Fruit fly (Drosophila melanogaster) whole organism, adult: Measurements from ENCODE around the gene CG1632.

Experiments
- CG11617 ChIP-seq: fragments of 200-800 bp; sonication (Bioruptor generic); optimal IDR thresholded peaks from 2 replicates; lab custom pipeline; 2017; ENCODE audit warnings: mild to moderate bottlenecking, missing biosample characterization, missing genetic modification reagents, missing genetic modification characterization
- CG5204 ChIP-seq: fragments of 200-800 bp; sonication (Bioruptor generic); optimal IDR thresholded peaks from 2 replicates; lab custom pipeline; 2016; ENCODE audit warnings: missing biosample characterization, missing genetic modification characterization
- Clk ChIP-seq: fragments of 200-800 bp; sonication (Bioruptor generic); optimal IDR thresholded peaks from 2 replicates; lab custom pipeline; 2017; ENCODE audit warnings: missing biosample characterization, missing genetic modification characterization
- Crg-1 ChIP-seq: fragments of 200-800 bp; sonication (Bioruptor generic); optimal IDR thresholded peaks from 2 replicates; lab custom pipeline; 2016; ENCODE audit warnings: missing biosample characterization, missing genetic modification characterization
- cic ChIP-seq: fragments of 200-800 bp; sonication (Bioruptor generic); optimal IDR thresholded peaks from 2 replicates; lab custom pipeline; 2017; ENCODE audit warnings: missing biosample characterization, mild to moderate bottlenecking, missing genetic modification characterization, moderate library complexity
- ovo ChIP-seq: fragments of 200-800 bp; sonication (Bioruptor generic); optimal IDR thresholded peaks from 2 replicates; lab custom pipeline; 2016; ENCODE audit warnings: missing biosample characterization, missing genetic modification characterization
- tj ChIP-seq: fragments of 200-800 bp; sonication (Bioruptor generic); optimal IDR thresholded peaks from 3 replicates; lab custom pipeline; 2017; ENCODE audit warnings: missing biosample characterization, mild to moderate bottlenecking, missing genetic modification characterization, moderate library complexity
- toe ChIP-seq: fragments of 200-800 bp; sonication (Bioruptor generic); optimal IDR thresholded peaks from 2 replicates; lab custom pipeline; 2016; ENCODE audit warnings: missing biosample characterization, missing genetic modification characterization

DNA sequence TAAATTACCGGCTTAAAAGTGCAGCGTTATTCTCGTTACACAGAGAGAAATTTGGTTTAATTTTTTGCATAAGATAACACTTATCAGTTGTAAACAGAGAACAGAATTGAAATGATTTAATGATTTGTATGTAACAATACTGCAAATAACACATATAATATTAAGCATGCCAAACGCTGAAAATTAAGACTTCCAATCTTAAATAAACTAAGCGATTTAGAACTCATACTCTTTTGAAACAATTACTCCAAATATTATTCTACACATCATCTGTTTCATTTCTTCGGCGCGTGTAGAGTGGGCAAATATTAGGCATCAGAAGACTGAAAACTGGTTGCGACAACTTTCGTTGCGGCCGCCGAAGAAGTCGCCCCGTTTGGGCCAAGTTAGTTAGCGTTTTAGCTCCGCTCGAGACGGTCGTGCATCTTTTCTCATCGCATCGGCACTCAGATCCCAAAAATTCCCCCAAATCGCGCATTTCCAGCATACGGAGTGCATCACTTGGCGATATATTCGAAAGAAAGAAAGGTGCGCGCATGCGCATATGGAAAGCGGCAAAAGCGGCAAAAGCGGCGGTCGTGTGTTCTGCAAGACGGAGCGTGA lies at the start of gene CG1632:
- TF ChIP-seq ovo = no peak
- TF ChIP-seq CG5204 = no peak
- no peak for TF ChIP-seq cic
- TF ChIP-seq tj (GFP tag; lab: Kevin White, UChicago) = no peak
- TF ChIP-seq Crg-1 = no peak
- no peak for TF ChIP-seq Clk (GFP tag; lab: Kevin White, UChicago)
- no peak for TF ChIP-seq toe (GFP tag; lab: Kevin White, UChicago)
- no peak for TF ChIP-seq CG11617 (GFP tag; lab: Kevin White, UChicago)
